Fruit fly (Drosophila melanogaster): ENCODE measurements around the gene CG4375.
A peak's percentile ranks its signal among the peaks of the same experiment; 100 is the strongest.

The CG4375 gene

DNA sequence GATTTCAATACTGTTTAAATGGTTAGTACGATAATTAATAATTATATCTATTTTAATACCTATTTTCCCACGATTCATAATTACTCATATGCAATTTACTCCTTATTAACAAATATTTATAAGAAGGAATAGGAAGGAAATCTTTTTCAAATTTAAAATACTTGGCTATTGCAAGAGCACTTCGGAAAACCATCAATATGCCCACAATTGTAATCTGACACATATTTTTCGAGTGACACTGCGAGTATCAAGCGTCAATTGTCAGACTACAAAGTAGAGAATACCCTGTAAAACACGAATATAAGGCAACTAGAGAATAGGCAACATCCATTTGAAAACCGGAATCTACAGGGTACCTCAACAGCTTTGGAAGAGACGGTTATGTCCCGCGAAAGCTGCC lies 21.7 kb upstream of the CG4375 start (continued):
- 0 out of 3 replicates have a peak, but pooled peaks have one; percentile 43 for TF ChIP-seq CG17361 (GFP tag; IDR thresholded peaks at IDR 0.05)
- TF ChIP-seq Dref (GFP tag; IDR thresholded peaks at IDR 0.05): no peak
- TF ChIP-seq Opbp (GFP tag; IDR thresholded peaks at IDR 0.05; ENCODE audit: partially characterized antibody): no peak
- TF ChIP-seq Trl (optimal IDR thresholded peaks at IDR 0.05): no peak
- TF ChIP-seq Trl (GFP tag; optimal IDR thresholded peaks at IDR 0.05): no peak
- peak; percentile 43 for TF ChIP-seq row (GFP tag; IDR thresholded peaks at IDR 0.05)
- no peak for TF ChIP-seq CG43689 (GFP tag; IDR thresholded peaks at IDR 0.05)
- peak; percentile 58 for TF ChIP-seq dmrt99B (tag; optimal IDR thresholded peaks at IDR 0.05)
- peak in 1 of 2 experiments; percentile 33 for TF ChIP-seq Hr51 (GFP tag; optimal IDR thresholded peaks at IDR 0.05)
- TF ChIP-seq schlank (tag; optimal IDR thresholded peaks at IDR 0.05): no peak
- TF ChIP-seq ab (GFP tag; optimal IDR thresholded peaks at IDR 0.05): no peak
- peak; percentile 16 for TF ChIP-seq CG18262 (tag; optimal IDR thresholded peaks at IDR 0.05)
- peak; percentile 17 for TF ChIP-seq Oli (tag; optimal IDR thresholded peaks at IDR 0.05)
- no peak for TF ChIP-seq emc (GFP tag; optimal IDR thresholded peaks at IDR 0.05)
- no peak for TF ChIP-seq unc-4 (GFP tag; IDR thresholded peaks at IDR 0.05; ENCODE audit: partially characterized antibody)
- TF ChIP-seq CG11456 (GFP tag; IDR thresholded peaks at IDR 0.05): no peak
- peak; percentile 54 for TF ChIP-seq CG11504 (tag; optimal IDR thresholded peaks at IDR 0.05)
- TF ChIP-seq zen (tag; optimal IDR thresholded peaks at IDR 0.05): no peak
- no peak for TF ChIP-seq ci (GFP tag; IDR thresholded peaks at IDR 0.05)
- TF ChIP-seq caup (GFP tag; optimal IDR thresholded peaks at IDR 0.05; ENCODE audit: severe bottlenecking): peak; percentile 3
- TF ChIP-seq Scr (GFP tag; IDR thresholded peaks at IDR 0.05; ENCODE audit: partially characterized antibody): no peak
- TF ChIP-seq gfzf (GFP tag; optimal IDR thresholded peaks at IDR 0.05): no peak
- TF ChIP-seq Sox100B (GFP tag; optimal IDR thresholded peaks at IDR 0.05): peak; percentile 14
- no peak for TF ChIP-seq CG4854 (GFP tag; optimal IDR thresholded peaks at IDR 0.05)
- TF ChIP-seq CG13123 (GFP tag; optimal IDR thresholded peaks at IDR 0.05): no peak
- no peak for TF ChIP-seq amos (GFP tag; IDR thresholded peaks at IDR 0.05; ENCODE audit: partially characterized antibody)
- TF ChIP-seq pzg (GFP tag; optimal IDR thresholded peaks at IDR 0.05): no peak
- peak; percentile 5 for TF ChIP-seq lilli (GFP tag; optimal IDR thresholded peaks at IDR 0.05)
- TF ChIP-seq dpn (GFP tag; optimal IDR thresholded peaks at IDR 0.05): peak in 1 of 2 experiments; percentile 3
- peak; percentile 12 for TF ChIP-seq CG18619 (GFP tag; optimal IDR thresholded peaks at IDR 0.05)
- no peak for TF ChIP-seq CG10267 (tag; optimal IDR thresholded peaks at IDR 0.05)
- TF ChIP-seq CG12942 (GFP tag; optimal IDR thresholded peaks at IDR 0.05): no peak
- peak; percentile 63 for TF ChIP-seq CG6854 (GFP tag; optimal IDR thresholded peaks at IDR 0.05)
- TF ChIP-seq CG18764 (GFP tag; optimal IDR thresholded peaks at IDR 0.05): no peak
- peak; percentile 40 for TF ChIP-seq Fer1 (GFP tag; optimal IDR thresholded peaks at IDR 0.05)
- no peak for TF ChIP-seq CG7963 (GFP tag; IDR thresholded peaks at IDR 0.05; ENCODE audit: partially characterized antibody)
- TF ChIP-seq CG30431 (GFP tag; optimal IDR thresholded peaks at IDR 0.05): no peak
- TF ChIP-seq CG17186 (GFP tag; optimal IDR thresholded peaks at IDR 0.05): no peak
- peak; percentile 46 for TF ChIP-seq gem (tag; optimal IDR thresholded peaks at IDR 0.05)
- peak; percentile 35 for TF ChIP-seq CG9727 (GFP tag; optimal IDR thresholded peaks at IDR 0.05)
- peak; percentile 35 for TF ChIP-seq CG9932 (GFP tag; IDR thresholded peaks at IDR 0.05)

dm6 chr2L:1047965-1048364 lies 21.3 kb upstream of the CG4375 start, which contains the start of gene IA-2:
IA-2 (minus strand) TSS chr2L:1048053.
- TF ChIP-seq CkIIα-i1 (GFP tag; IDR thresholded peaks at IDR 0.05) (no peak), CG1233 (GFP tag; optimal IDR thresholded peaks at IDR 0.05) (no peak), Side (GFP tag; optimal IDR thresholded peaks at IDR 0.05) (no peak), CG14860 (GFP tag; IDR thresholded peaks at IDR 0.05; ENCODE audit: partially characterized antibody) (no peak), Dp (GFP tag; optimal IDR thresholded peaks at IDR 0.05) (no peak), hkb (optimal IDR thresholded peaks at IDR 0.05) (no peak), hkb (GFP tag; IDR thresholded peaks at IDR 0.05) (no peak), nerfin-1 (tag; optimal IDR thresholded peaks at IDR 0.05) (peak; percentile 70), Bgb (GFP tag; IDR thresholded peaks at IDR 0.05; ENCODE audit: partially characterized antibody) (peak; percentile 34; the same call in 1 of the 2 replicates), CG2678 (tag; optimal IDR thresholded peaks at IDR 0.05) (no peak), CG8290 (GFP tag; optimal IDR thresholded peaks at IDR 0.05) (no peak), CG8290 (tag; optimal IDR thresholded peaks at IDR 0.05) (peak in 1 of 2 experiments; percentile 22), Hand (GFP tag; optimal IDR thresholded peaks at IDR 0.05) (no peak)

All from whole organism, embryonic.